Worm (Caenorhabditis elegans) whole organism, late embryonic: ENCODE results near the gene ZK938.1.

Experiments
- ceh-30 ChIP-seq: fragments of 150-350 bp; optimal IDR thresholded peaks from 2 replicates; lab custom pipeline; 2014; ENCODE audit warnings: missing biosample characterization, missing genetic modification characterization
- gmeb-2 ChIP-seq: sonication (generic microtip); optimal IDR thresholded peaks from 2 replicates; lab custom pipeline; 2016; ENCODE audit warnings: missing genetic modification characterization, inconsistent platforms, missing compliant biosample characterization
- nfya-1 ChIP-seq: sonication (generic microtip); optimal IDR thresholded peaks from 2 replicates; lab custom pipeline; 2017; ENCODE audit warnings: missing genetic modification characterization, mild to moderate bottlenecking, missing compliant biosample characterization, antibody characterized with exemption, moderate library complexity
- tbx-2 ChIP-seq: sonication (generic microtip); optimal IDR thresholded peaks from 2 replicates; lab custom pipeline; 2016; ENCODE audit warnings: missing genetic modification characterization, missing compliant biosample characterization
- tbx-7 ChIP-seq: sonication (generic microtip); optimal IDR thresholded peaks from 2 replicates; lab custom pipeline; 2016; ENCODE audit warnings: missing genotype, missing genetic modification characterization, missing compliant biosample characterization
- unc-86 ChIP-seq: sonication (generic microtip); optimal IDR thresholded peaks from 2 replicates; lab custom pipeline; 2016; ENCODE audit warnings: missing genetic modification characterization, missing compliant biosample characterization

DNA sequence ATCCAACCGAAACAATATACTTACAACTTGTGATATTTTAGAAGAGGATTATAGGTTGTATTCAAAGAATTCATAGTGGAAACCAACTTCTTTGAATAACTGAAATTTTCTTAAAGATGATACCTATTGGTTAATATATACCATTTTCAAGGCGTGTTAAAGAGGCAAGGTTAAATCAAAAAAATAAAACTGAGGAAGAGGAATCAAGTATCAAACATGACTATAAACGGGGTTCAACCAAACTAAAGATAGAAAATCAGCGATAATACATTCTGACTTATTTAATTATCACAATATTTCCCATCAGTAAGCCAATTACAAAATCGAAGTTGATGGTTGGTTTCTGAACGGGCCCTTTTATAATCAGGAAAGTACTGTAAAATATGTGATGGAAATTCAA is 32.2 kb downstream of the ZK938.1 start, which contains the start of gene chil-3:
- TF ChIP-seq ceh-30 (tag; lab: Kevin White, UChicago) (no peak), tbx-7 (tag; lab: Kevin White, UChicago) (no peak), unc-86 (tag; lab: Kevin White, UChicago) (no peak), tbx-2 (no peak), gmeb-2 (tag; lab: Kevin White, UChicago) (no peak), nfya-1 (tag; lab: Kevin White, UChicago) (no peak)
